Worm (Caenorhabditis elegans) whole organism, mixed stage, embryonic: ENCODE measurements around the gene pals-38.

Experiments
- bed-3 ChIP-seq: fragments of 200-800 bp; sonication (Bioruptor generic); optimal IDR thresholded peaks from 3 replicates; lab custom pipeline; 2018; ENCODE audit warnings: mild to moderate bottlenecking, missing genetic modification characterization, moderate library complexity, missing compliant biosample characterization
- blmp-1 ChIP-seq: fragments of 150-350 bp; optimal IDR thresholded peaks from 2 replicates; lab custom pipeline; 2014; ENCODE audit warnings: missing biosample characterization, missing genetic modification characterization
- nhr-12 ChIP-seq: fragments of 150-350 bp; optimal IDR thresholded peaks from 2 replicates; lab custom pipeline; 2014; ENCODE audit warnings: missing biosample characterization, missing genetic modification characterization
- nhr-237 ChIP-seq: fragments of 150-350 bp; optimal IDR thresholded peaks from 2 replicates; lab custom pipeline; 2014; ENCODE audit warnings: missing biosample characterization, missing genetic modification characterization
- nhr-28 ChIP-seq: fragments of 150-350 bp; optimal IDR thresholded peaks from 2 replicates; lab custom pipeline; 2014; ENCODE audit warnings: missing biosample characterization, missing genetic modification characterization
- nhr-76 ChIP-seq: sonication (generic microtip); optimal IDR thresholded peaks from 2 replicates; lab custom pipeline; 2017; ENCODE audit warnings: missing biosample characterization, missing genetic modification characterization
- pha-4 ChIP-seq: fragments of 150-350 bp; optimal IDR thresholded peaks from 2 replicates; lab custom pipeline; 2018; ENCODE audit warnings: missing biosample characterization, missing genetic modification reagents, missing genetic modification characterization
- unc-39 ChIP-seq: fragments of 150-350 bp; optimal IDR thresholded peaks from 2 replicates; lab custom pipeline; 2014; ENCODE audit warnings: missing biosample characterization, missing genetic modification characterization
- unc-62 ChIP-seq: fragments of 150-350 bp; optimal IDR thresholded peaks from 2 replicates; lab custom pipeline; 2014; ENCODE audit warnings: missing biosample characterization, missing genetic modification reagents, missing genetic modification characterization

- no peak for TF ChIP-seq unc-62
- no peak for TF ChIP-seq nhr-76
- TF ChIP-seq bed-3 (GFP tag; lab: Kevin White, UChicago): no peak
- TF ChIP-seq unc-39 (tag; lab: Kevin White, UChicago): no peak
- no peak for TF ChIP-seq nhr-237
- no peak for TF ChIP-seq pha-4 (tag; lab: Kevin White, UChicago)
- TF ChIP-seq nhr-28 (tag; lab: Kevin White, UChicago): no peak
- no peak for TF ChIP-seq nhr-12 (tag; lab: Kevin White, UChicago)
- TF ChIP-seq blmp-1 (tag; lab: Kevin White, UChicago): no peak
These were observed 13.1 kb downstream of the pals-38 start, which contains the start of gene srh-25 for ce11 chrV:12433717-12434116.
